Fruit fly (Drosophila melanogaster): Measurements from ENCODE around the gene CG4942.

dm6 chr3L:9045318-9045717, 27.6 kb upstream of the CG4942 start:
- no peak for TF ChIP-seq CG8478 (optimal IDR thresholded peaks at IDR 0.05)
- TF ChIP-seq usp (GFP tag; optimal IDR thresholded peaks at IDR 0.05) = no peak
- no peak for TF ChIP-seq Dll (optimal IDR thresholded peaks at IDR 0.05)
- no peak for TF ChIP-seq psq (optimal IDR thresholded peaks at IDR 0.05)
